Fruit fly (Drosophila melanogaster) whole organism, embryonic: ENCODE measurements around the gene Ptp10D.
A peak's percentile ranks its signal among the peaks of the same experiment; 100 is the strongest.

ENCODE experiments used
- Antp ChIP-seq: fragments of 200-800 bp; sonication (Bioruptor generic); optimal IDR thresholded peaks from 3 replicates; lab custom pipeline; 2016; ENCODE audit warnings: missing biosample characterization, missing genetic modification characterization
- Bdp1 ChIP-seq: fragments of 200-800 bp; sonication (Bioruptor generic); optimal IDR thresholded peaks from 3 replicates; lab custom pipeline; 2016; ENCODE audit warnings: missing biosample characterization, missing genetic modification characterization
- CG1024 ChIP-seq: fragments of 200-800 bp; sonication (Bioruptor generic); IDR thresholded peaks from 2 replicates; pipeline ENCODE4 v1.3.6; 2022; ENCODE audit warnings: missing biosample characterization, missing genetic modification characterization
- CG10654 ChIP-seq: fragments of 200-800 bp; sonication (Bioruptor generic); optimal IDR thresholded peaks from 2 replicates; lab custom pipeline; 2016; ENCODE audit warnings: missing biosample characterization, missing genetic modification characterization
- CG10979 ChIP-seq: fragments of 200-800 bp; sonication (Bioruptor generic); optimal IDR thresholded peaks from 2 replicates; lab custom pipeline; 2018; ENCODE audit warnings: missing biosample characterization, mild to moderate bottlenecking, missing genetic modification characterization, moderate library complexity
- CG12769 ChIP-seq: fragments of 200-800 bp; sonication (Bioruptor generic); optimal IDR thresholded peaks from 2 replicates; lab custom pipeline; 2019; ENCODE audit warnings: missing biosample characterization, mild to moderate bottlenecking, missing genetic modification characterization, moderate library complexity
- CG13624 ChIP-seq: fragments of 200-800 bp; sonication (Bioruptor generic); optimal IDR thresholded peaks from 2 replicates; lab custom pipeline; 2016; ENCODE audit warnings: missing biosample characterization, missing genetic modification characterization
- CG15514 ChIP-seq: fragments of 200-800 bp; sonication (Bioruptor generic); optimal IDR thresholded peaks from 3 replicates; lab custom pipeline; 2017; ENCODE audit warnings: missing biosample characterization, missing genetic modification characterization, mild to moderate bottlenecking, moderate library complexity, missing genetic modification reagents
- CG1603 ChIP-seq: fragments of 200-800 bp; sonication (Bioruptor generic); optimal IDR thresholded peaks from 2 replicates; lab custom pipeline; 2019; ENCODE audit warnings: missing biosample characterization, mild to moderate bottlenecking, missing genetic modification characterization, moderate library complexity
- CG17568 ChIP-seq: fragments of 200-800 bp; sonication (Bioruptor generic); optimal IDR thresholded peaks from 2 replicates; lab custom pipeline; 2018; ENCODE audit warnings: missing biosample characterization, mild to moderate bottlenecking, missing genetic modification characterization, moderate library complexity
- CG18619 ChIP-seq: fragments of 200-800 bp; sonication (Bioruptor generic); optimal IDR thresholded peaks from 3 replicates; lab custom pipeline; 2017; ENCODE audit warnings: missing biosample characterization, mild to moderate bottlenecking, missing genetic modification characterization
- CG31365 ChIP-seq: fragments of 200-800 bp; sonication (Bioruptor generic); optimal IDR thresholded peaks from 2 replicates; lab custom pipeline; 2018; ENCODE audit warnings: missing biosample characterization, mild to moderate bottlenecking, missing genetic modification characterization
- CG32532 ChIP-seq: fragments of 200-800 bp; sonication (Bioruptor generic); IDR thresholded peaks from 2 replicates; pipeline ENCODE4 v1.3.6; 2022; ENCODE audit warnings: missing biosample characterization, missing genetic modification characterization
- CG34376 ChIP-seq: fragments of 200-800 bp; sonication (Bioruptor generic); optimal IDR thresholded peaks from 2 replicates; lab custom pipeline; 2018; ENCODE audit warnings: missing biosample characterization, mild to moderate bottlenecking, missing genetic modification characterization
- CG4360 ChIP-seq: fragments of 200-800 bp; sonication (Bioruptor generic); IDR thresholded peaks from 2 replicates; pipeline ENCODE4 v1.3.6; 2022; ENCODE audit warnings: missing biosample characterization, missing genetic modification characterization
- CG6175 ChIP-seq: fragments of 200-800 bp; sonication (Bioruptor generic); IDR thresholded peaks from 3 replicates; pipeline ENCODE4 v1.3.6; 2022; ENCODE audit warnings: missing biosample characterization, missing genetic modification characterization
- CG8089 ChIP-seq: fragments of 200-800 bp; sonication (Bioruptor generic); optimal IDR thresholded peaks from 3 replicates; lab custom pipeline; 2016; ENCODE audit warnings: missing biosample characterization, missing genetic modification characterization
- D ChIP-seq, 2 experiments: fragments of 200-800 bp in 1 of 2; fragments of >200 bp in 1 of 2; sonication (Bioruptor generic) in 1 of 2; optimal IDR thresholded peaks; 2 replicates in 1 of 2; 3 replicates in 1 of 2; lab custom pipeline; 2017; ENCODE audit warnings: mild to moderate bottlenecking in 1 of 2, missing biosample characterization in 1 of 2, missing genetic modification characterization in 1 of 2, missing genetic modification reagents in 1 of 2
- Dll ChIP-seq: fragments of 200-800 bp; sonication (Bioruptor generic); IDR thresholded peaks from 4 replicates; pipeline ENCODE4 v1.3.6; 2022; ENCODE audit warnings: missing biosample characterization, missing genetic modification characterization; ENCODE audit not compliant: partially characterized antibody
- Fer1 ChIP-seq: fragments of 200-800 bp; sonication (Bioruptor generic); optimal IDR thresholded peaks from 2 replicates; lab custom pipeline; 2017; ENCODE audit warnings: missing biosample characterization, mild to moderate bottlenecking, missing genetic modification characterization
- H2.0 ChIP-seq: fragments of 200-800 bp; sonication (Bioruptor generic); IDR thresholded peaks from 2 replicates; pipeline ENCODE4 v1.3.6; 2022; ENCODE audit warnings: missing biosample characterization, missing genetic modification characterization
- HmgZ ChIP-seq: fragments of 200-800 bp; sonication (Bioruptor generic); optimal IDR thresholded peaks from 2 replicates; lab custom pipeline; 2018; ENCODE audit warnings: missing biosample characterization, mild to moderate bottlenecking, missing genetic modification characterization
- MBD-R2 ChIP-seq: fragments of 200-800 bp; sonication (Bioruptor generic); IDR thresholded peaks from 2 replicates; pipeline ENCODE4 v1.3.6; 2022; ENCODE audit warnings: missing biosample characterization, missing genetic modification characterization
- Med ChIP-seq: fragments of 200-800 bp; sonication (Bioruptor generic); peaks from one replicate; lab custom pipeline; 2016; ENCODE audit warnings: missing biosample characterization, missing genetic modification characterization, mild to moderate bottlenecking, inconsistent platforms, moderate library complexity
- Ptx1 ChIP-seq: fragments of 200-800 bp; sonication (Bioruptor generic); IDR thresholded peaks from 2 replicates; pipeline ENCODE4 v1.3.6; 2022; ENCODE audit warnings: missing biosample characterization, missing genetic modification characterization
- Ravus ChIP-seq: fragments of 200-800 bp; sonication (Bioruptor generic); IDR thresholded peaks from 2 replicates; pipeline ENCODE4 v1.3.6; 2022; ENCODE audit warnings: missing biosample characterization, missing genetic modification characterization
- Spps ChIP-seq: fragments of 200-800 bp; sonication (Bioruptor generic); optimal IDR thresholded peaks from 2 replicates; lab custom pipeline; 2018; ENCODE audit warnings: missing biosample characterization, mild to moderate bottlenecking, missing genetic modification characterization
- TFAM ChIP-seq: fragments of 200-800 bp; sonication (Bioruptor generic); optimal IDR thresholded peaks from 2 replicates; lab custom pipeline; 2017; ENCODE audit warnings: missing biosample characterization, missing genetic modification characterization, inconsistent platforms
- az2 ChIP-seq: fragments of 200-800 bp; sonication (Bioruptor generic); optimal IDR thresholded peaks from 3 replicates; lab custom pipeline; 2016; ENCODE audit warnings: missing biosample characterization, missing genetic modification characterization
- bcd ChIP-seq: fragments of 200-800 bp; sonication (Bioruptor generic); optimal IDR thresholded peaks from 2 replicates; lab custom pipeline; 2017; ENCODE audit warnings: missing biosample characterization, mild to moderate bottlenecking, missing genetic modification characterization
- crol ChIP-seq: fragments of 200-800 bp; sonication (Bioruptor generic); IDR thresholded peaks from 2 replicates; pipeline ENCODE4 v1.3.6; 2022; ENCODE audit warnings: missing biosample characterization, missing genetic modification characterization
- cwo ChIP-seq: fragments of 200-800 bp; sonication (Bioruptor generic); optimal IDR thresholded peaks from 3 replicates; lab custom pipeline; 2017; ENCODE audit warnings: missing biosample characterization, missing genetic modification characterization, mild to moderate bottlenecking, moderate library complexity, missing genetic modification reagents
- dati ChIP-seq: fragments of 200-800 bp; sonication (Bioruptor generic); IDR thresholded peaks from 2 replicates; pipeline ENCODE4 v1.3.6; 2022; ENCODE audit warnings: missing biosample characterization, missing genetic modification characterization
- fu2 ChIP-seq: fragments of 200-800 bp; sonication (Bioruptor generic); optimal IDR thresholded peaks from 2 replicates; lab custom pipeline; 2016; ENCODE audit warnings: missing biosample characterization, missing genetic modification characterization
- gcm ChIP-seq: fragments of 200-800 bp; sonication (Bioruptor generic); optimal IDR thresholded peaks from 2 replicates; lab custom pipeline; 2019; ENCODE audit warnings: missing biosample characterization, mild to moderate bottlenecking, missing genetic modification characterization, moderate library complexity
- gt ChIP-seq: fragments of 200-800 bp; sonication (Bioruptor generic); IDR thresholded peaks from 2 replicates; pipeline ENCODE4 v1.3.6; 2022; ENCODE audit warnings: missing biosample characterization, missing genetic modification characterization
- ham ChIP-seq: fragments of 200-800 bp; sonication (Bioruptor generic); IDR thresholded peaks from 2 replicates; pipeline ENCODE4 v1.3.6; 2022; ENCODE audit warnings: missing biosample characterization, missing genetic modification characterization
- inv ChIP-seq: fragments of 200-800 bp; sonication (Bioruptor generic); IDR thresholded peaks from 2 replicates; pipeline ENCODE4 v1.3.6; 2022; ENCODE audit warnings: missing biosample characterization, missing genetic modification characterization; ENCODE audit not compliant: partially characterized antibody
- lab ChIP-seq: fragments of 200-800 bp; sonication (Bioruptor generic); optimal IDR thresholded peaks from 3 replicates; lab custom pipeline; 2017; ENCODE audit warnings: missing biosample characterization, missing genetic modification characterization, mild to moderate bottlenecking, moderate library complexity, missing genetic modification reagents
- lmd ChIP-seq: fragments of 200-800 bp; sonication (Bioruptor generic); IDR thresholded peaks from 2 replicates; pipeline ENCODE4 v1.3.6; 2022; ENCODE audit warnings: missing biosample characterization, missing genetic modification characterization
- oc ChIP-seq: fragments of 200-800 bp; sonication (Bioruptor generic); optimal IDR thresholded peaks from 2 replicates; lab custom pipeline; 2018; ENCODE audit warnings: missing biosample characterization, mild to moderate bottlenecking, missing genetic modification characterization, moderate library complexity
- sens ChIP-seq: fragments of 200-800 bp; sonication (Bioruptor generic); peaks from one replicate; lab custom pipeline; 2016; ENCODE audit warnings: missing biosample characterization, missing genetic modification characterization
- sens-2 ChIP-seq: fragments of 200-800 bp; sonication (Bioruptor generic); IDR thresholded peaks from 2 replicates; pipeline ENCODE4 v1.3.6; 2022; ENCODE audit warnings: missing biosample characterization, missing genetic modification characterization
- shn ChIP-seq: fragments of 200-800 bp; sonication (Bioruptor generic); optimal IDR thresholded peaks from 3 replicates; lab custom pipeline; 2016; ENCODE audit warnings: missing biosample characterization, missing genetic modification characterization
- sna ChIP-seq: fragments of 200-800 bp; sonication (Bioruptor generic); IDR thresholded peaks from 2 replicates; pipeline ENCODE4 v1.3.6; 2022; ENCODE audit warnings: missing biosample characterization, missing genetic modification characterization; ENCODE audit not compliant: partially characterized antibody
- stc ChIP-seq: fragments of 200-800 bp; sonication (Bioruptor generic); IDR thresholded peaks from 2 replicates; pipeline ENCODE4 v1.3.6; 2022; ENCODE audit warnings: missing biosample characterization, missing genetic modification characterization
- zen2 ChIP-seq: fragments of 200-800 bp; sonication (Bioruptor generic); IDR thresholded peaks from 3 replicates; pipeline ENCODE4 v1.3.6; 2022; ENCODE audit warnings: missing biosample characterization, missing genetic modification characterization; ENCODE audit not compliant: partially characterized antibody
- zfh1 ChIP-seq: fragments of 200-800 bp; sonication (Bioruptor generic); IDR thresholded peaks from 3 replicates; pipeline ENCODE4 v1.3.6; 2022; ENCODE audit warnings: missing biosample characterization, missing genetic modification characterization

The Ptp10D gene

dm6 chrX:11681558-11682551 lies 60.0 kb downstream of the Ptp10D start (continued):
- TF ChIP-seq Spps (tag; lab: Kevin White, UChicago): no peak
- peak; percentile 23 for TF ChIP-seq az2 (GFP tag; lab: Kevin White, UChicago)
- TF ChIP-seq Med (GFP tag; lab: Kevin White, UChicago): peak; percentile 93
- TF ChIP-seq inv: peak; percentile 53; the same call in 1 of the 2 replicates
- TF ChIP-seq Ravus (GFP tag; lab: Robert Waterston, UW): no peak
- TF ChIP-seq CG32532 (GFP tag; lab: Robert Waterston, UW): peak; percentile 18; the same call in 1 of the 2 replicates
- TF ChIP-seq Bdp1 (GFP tag; lab: Kevin White, UChicago): no peak
- TF ChIP-seq MBD-R2: peak; percentile 47; the same call in 1 of the 2 replicates
- peak; percentile 74 for TF ChIP-seq CG13624 (GFP tag; lab: Kevin White, UChicago)
- TF ChIP-seq gcm (GFP tag; lab: Kevin White, UChicago): peak; percentile 39
- TF ChIP-seq fu2 (GFP tag; lab: Kevin White, UChicago): peak; percentile 75
- TF ChIP-seq CG10654 (GFP tag; lab: Kevin White, UChicago): peak; percentile 51
- TF ChIP-seq CG8089 (GFP tag; lab: Kevin White, UChicago): peak; percentile 6
- TF ChIP-seq sens-2 (GFP tag; lab: Robert Waterston, UW): no peak
- no peak for TF ChIP-seq CG6175 (GFP tag; lab: Robert Waterston, UW)
- TF ChIP-seq sna (GFP tag; lab: Robert Waterston, UW): 0 out of 2 replicates have a peak, but pooled peaks have one; percentile 12
- no peak for TF ChIP-seq dati (GFP tag; lab: Robert Waterston, UW)
- peak; percentile 32 for TF ChIP-seq cwo
- TF ChIP-seq CG18619 (GFP tag; lab: Kevin White, UChicago): peak; percentile 41
- TF ChIP-seq zen2 (GFP tag; lab: Robert Waterston, UW): no peak
- peak; percentile 35 for TF ChIP-seq CG10979 (tag; lab: Kevin White, UChicago)
- TF ChIP-seq gt: no peak
- no peak for TF ChIP-seq CG1024
- TF ChIP-seq CG1603 (tag; lab: Kevin White, UChicago): peak; percentile 53

dm6 chrX:11683480-11683879 lies 61.7 kb downstream of the Ptp10D start:
- TF ChIP-seq shn (GFP tag; lab: Kevin White, UChicago) (no peak), Ptx1 (GFP tag; lab: Robert Waterston, UW) (no peak), D (optimal IDR thresholded peaks at IDR 0.05; lab: Kevin White, UChicago) (no peak), D (GFP tag; optimal IDR thresholded peaks at IDR 0.05; lab: Kevin White, UChicago) (no peak), H2.0 (GFP tag; lab: Robert Waterston, UW) (no peak), CG34376 (GFP tag; lab: Kevin White, UChicago) (peak; percentile 72), oc (tag; lab: Kevin White, UChicago) (peak; percentile 35), CG15514 (GFP tag; lab: Kevin White, UChicago) (peak; percentile 20), sens (GFP tag; lab: Kevin White, UChicago) (peak; percentile 18), lmd (no peak), Dll (GFP tag; lab: Robert Waterston, UW) (no peak), bcd (peak; percentile 11), CG17568 (GFP tag; lab: Kevin White, UChicago) (no peak), crol (GFP tag; lab: Robert Waterston, UW) (peak; percentile 73), lab (GFP tag; lab: Kevin White, UChicago) (peak; percentile 59), dati (GFP tag; lab: Robert Waterston, UW) (no peak), TFAM (GFP tag; lab: Kevin White, UChicago) (no peak), Fer1 (GFP tag; lab: Kevin White, UChicago) (peak; percentile 24), CG4360 (GFP tag; lab: Robert Waterston, UW) (peak; percentile 51; the same call in 1 of the 2 replicates), HmgZ (tag; lab: Kevin White, UChicago) (peak; percentile 26), CG6175 (GFP tag; lab: Robert Waterston, UW) (no peak), CG12769 (peak; percentile 12), CG31365 (tag; lab: Kevin White, UChicago) (no peak), zfh1 (GFP tag; lab: Robert Waterston, UW) (no peak), stc (no peak), Antp (GFP tag; lab: Kevin White, UChicago) (no peak), ham (no peak)
